Worm (Caenorhabditis elegans) whole organism, L3 larva: Measurements from ENCODE around the gene znf-474.

Experiments used
- eor-1 ChIP-seq, 2 experiments: fragments of 150-350 bp; optimal IDR thresholded peaks; 2 replicates each; lab custom pipeline; 2014 to 2018; ENCODE audit warnings: missing biosample characterization in 2 of 2, missing genetic modification characterization in 2 of 2
- unc-62 ChIP-seq: fragments of 150-350 bp; sonication (generic microtip); optimal IDR thresholded peaks from 4 replicates; lab custom pipeline; 2014; ENCODE audit warnings: missing biosample characterization, missing genetic modification reagents, missing genetic modification characterization

- TF ChIP-seq eor-1 (tag; optimal IDR thresholded peaks at IDR 0.05; lab: Kevin White, UChicago): no peak
- no peak for TF ChIP-seq unc-62
Observed at ce11 chrX:12149638-12150137, at the start of gene znf-474.
